Fruit fly (Drosophila melanogaster) whole organism: ENCODE data around the gene CG33120.

Experiments
- Dll ChIP-seq: fragments of >200 bp; optimal IDR thresholded peaks from 2 replicates; lab custom pipeline; 2017
- psq ChIP-seq: fragments of >200 bp; optimal IDR thresholded peaks from 2 replicates; lab custom pipeline; 2017
- usp ChIP-seq: fragments of >200 bp; optimal IDR thresholded peaks from 2 replicates; lab custom pipeline; 2017; ENCODE audit warnings: missing biosample characterization, missing genetic modification characterization, mixed read lengths

- TF ChIP-seq usp (GFP tag; lab: Kevin White, UChicago), result no peak
- no peak for TF ChIP-seq psq (lab: Kevin White, UChicago)
- TF ChIP-seq Dll (lab: Kevin White, UChicago), result no peak
Measured at dm6 chr2L:18823243-18823803, 21.1 kb downstream of the CG33120 start, which contains the start of gene Ugt36D1.
